Worm (Caenorhabditis elegans): ENCODE data around the gene D2096.12.

- TF ChIP-seq T22C8.4 (GFP tag; IDR thresholded peaks at IDR 0.05) (peak; percentile 83), ztf-29 (GFP tag; IDR thresholded peaks at IDR 0.05) (peak; percentile 81; the same call in 1 of the 2 replicates)
Observed at ce11 chrIV:8375381-8375780, 12.1 kb downstream of the D2096.12 start.
